Fruit fly (Drosophila melanogaster) whole organism, embryonic: Measurements from ENCODE around the gene TfAP-2.

ENCODE experiments used
- Asciz ChIP-seq: fragments of 200-800 bp; sonication (Bioruptor generic); optimal IDR thresholded peaks from 2 replicates; lab custom pipeline; 2017; ENCODE audit warnings: missing biosample characterization, mild to moderate bottlenecking, missing genetic modification characterization, missing genetic modification reagents
- BtbVII ChIP-seq: fragments of 200-800 bp; sonication (Bioruptor generic); optimal IDR thresholded peaks from 3 replicates; lab custom pipeline; 2017; ENCODE audit warnings: missing biosample characterization, mild to moderate bottlenecking, missing genetic modification characterization
- CG10267 ChIP-seq: fragments of 200-800 bp; sonication (Bioruptor generic); optimal IDR thresholded peaks from 2 replicates; lab custom pipeline; 2018; ENCODE audit warnings: missing biosample characterization, mild to moderate bottlenecking, missing genetic modification characterization, moderate library complexity
- CG10565 ChIP-seq: fragments of 200-800 bp; sonication (Bioruptor generic); optimal IDR thresholded peaks from 3 replicates; lab custom pipeline; 2016; ENCODE audit warnings: missing biosample characterization, mild to moderate bottlenecking, missing genetic modification characterization
- CG12104 ChIP-seq: fragments of 200-800 bp; sonication (Bioruptor generic); optimal IDR thresholded peaks from 3 replicates; lab custom pipeline; 2016; ENCODE audit warnings: missing biosample characterization, missing genetic modification characterization
- CG13775 ChIP-seq: fragments of 200-800 bp; sonication (Bioruptor generic); optimal IDR thresholded peaks from 3 replicates; lab custom pipeline; 2017; ENCODE audit warnings: missing biosample characterization, mild to moderate bottlenecking, missing genetic modification characterization
- CG14667 ChIP-seq: fragments of 200-800 bp; sonication (Bioruptor generic); IDR thresholded peaks from 2 replicates; pipeline ENCODE4 v1.3.6; 2022; ENCODE audit warnings: missing biosample characterization, missing genetic modification characterization
- CG17385 ChIP-seq: fragments of 200-800 bp; sonication (Bioruptor generic); optimal IDR thresholded peaks from 3 replicates; lab custom pipeline; 2018; ENCODE audit warnings: missing biosample characterization, mild to moderate bottlenecking, missing genetic modification characterization
- CG31224 ChIP-seq: fragments of 200-800 bp; sonication (Bioruptor generic); IDR thresholded peaks from 2 replicates; pipeline ENCODE4 v1.3.6; 2022; ENCODE audit warnings: missing biosample characterization, missing genetic modification characterization
- CG32767 ChIP-seq: fragments of 200-800 bp; sonication (Bioruptor generic); IDR thresholded peaks from 2 replicates; pipeline ENCODE4 v1.3.6; 2022; ENCODE audit warnings: missing biosample characterization, missing genetic modification characterization
- CG33213 ChIP-seq: fragments of 200-800 bp; sonication (Bioruptor generic); optimal IDR thresholded peaks from 3 replicates; lab custom pipeline; 2016; ENCODE audit warnings: missing biosample characterization, missing genetic modification characterization
- CG4424 ChIP-seq: fragments of 200-800 bp; sonication (Bioruptor generic); optimal IDR thresholded peaks from 3 replicates; lab custom pipeline; 2016; ENCODE audit warnings: missing biosample characterization, missing genetic modification characterization
- CG4707 ChIP-seq: fragments of 200-800 bp; sonication (Bioruptor generic); optimal IDR thresholded peaks from 2 replicates; lab custom pipeline; 2018; ENCODE audit warnings: missing biosample characterization, mild to moderate bottlenecking, missing genetic modification characterization, moderate library complexity
- CG4730 ChIP-seq: fragments of 200-800 bp; sonication (Bioruptor generic); IDR thresholded peaks from 2 replicates; pipeline ENCODE4 v1.3.6; 2022; ENCODE audit warnings: missing biosample characterization, missing genetic modification characterization
- CG5245 ChIP-seq: fragments of 200-800 bp; sonication (Bioruptor generic); optimal IDR thresholded peaks from 3 replicates; lab custom pipeline; 2016; ENCODE audit warnings: missing biosample characterization, missing genetic modification characterization
- CG7928 ChIP-seq: fragments of 200-800 bp; sonication (Bioruptor generic); optimal IDR thresholded peaks from 2 replicates; lab custom pipeline; 2017; ENCODE audit warnings: missing biosample characterization, mild to moderate bottlenecking, missing genetic modification characterization
- CG8944 ChIP-seq: fragments of 200-800 bp; sonication (Bioruptor generic); optimal IDR thresholded peaks from 3 replicates; lab custom pipeline; 2016; ENCODE audit warnings: missing biosample characterization, missing genetic modification characterization
- CG9609 ChIP-seq: fragments of 200-800 bp; sonication (Bioruptor generic); optimal IDR thresholded peaks from 3 replicates; lab custom pipeline; 2016; ENCODE audit warnings: missing biosample characterization, missing genetic modification characterization
- D19A ChIP-seq: fragments of 200-800 bp; optimal IDR thresholded peaks from 3 replicates; lab custom pipeline; 2019; ENCODE audit warnings: missing biosample characterization, mild to moderate bottlenecking, missing genetic modification characterization, moderate library complexity
- Deaf1 ChIP-seq: fragments of 200-800 bp; optimal IDR thresholded peaks from 3 replicates; lab custom pipeline; 2019; ENCODE audit warnings: missing biosample characterization, mild to moderate bottlenecking, missing genetic modification characterization, moderate library complexity
- HLHmδ ChIP-seq: fragments of 200-800 bp; sonication (Bioruptor generic); optimal IDR thresholded peaks from 2 replicates; lab custom pipeline; 2018; ENCODE audit warnings: missing biosample characterization, mild to moderate bottlenecking, missing genetic modification characterization, moderate library complexity
- Hmr ChIP-seq: fragments of 200-800 bp; sonication (Bioruptor generic); optimal IDR thresholded peaks from 3 replicates; lab custom pipeline; 2017; ENCODE audit warnings: mild to moderate bottlenecking, missing biosample characterization, missing genetic modification reagents, missing genetic modification characterization
- Meics ChIP-seq: fragments of 200-800 bp; sonication (Bioruptor generic); optimal IDR thresholded peaks from 2 replicates; lab custom pipeline; 2017; ENCODE audit warnings: missing biosample characterization, mild to moderate bottlenecking, missing genetic modification characterization
- NK7.1 ChIP-seq: fragments of 200-800 bp; sonication (Bioruptor generic); optimal IDR thresholded peaks from 3 replicates; lab custom pipeline; 2016; ENCODE audit warnings: missing biosample characterization, missing genetic modification characterization
- Nf-YB ChIP-seq: fragments of 200-800 bp; sonication (Bioruptor generic); optimal IDR thresholded peaks from 3 replicates; lab custom pipeline; 2019; ENCODE audit warnings: missing biosample characterization, mild to moderate bottlenecking, missing genetic modification characterization, moderate library complexity
- Oaz ChIP-seq: fragments of 200-800 bp; sonication (Bioruptor generic); IDR thresholded peaks from 2 replicates; pipeline ENCODE4 v1.3.6; 2022; ENCODE audit warnings: missing biosample characterization, missing genetic modification characterization
- Rfx ChIP-seq: fragments of 200-800 bp; sonication (Bioruptor generic); IDR thresholded peaks from 2 replicates; pipeline ENCODE4 v1.3.6; 2022; ENCODE audit warnings: missing biosample characterization, missing genetic modification characterization
- Stat92E ChIP-seq, 3 experiments: fragments of >200 bp in 2 of 3; fragments of 200-800 bp in 1 of 3; sonication (Bioruptor generic) in 1 of 3; optimal IDR thresholded peaks; 2 replicates each; lab custom pipeline; 2017 to 2019; ENCODE audit warnings: missing biosample characterization in 3 of 3, missing genetic modification characterization in 3 of 3, mild to moderate bottlenecking in 1 of 3, moderate library complexity in 1 of 3
- bab2 ChIP-seq: fragments of 200-800 bp; sonication (Bioruptor generic); optimal IDR thresholded peaks from 2 replicates; lab custom pipeline; 2016; ENCODE audit warnings: missing biosample characterization, missing genetic modification characterization
- chif ChIP-seq, 2 experiments: fragments of 200-800 bp; sonication (Bioruptor generic); optimal IDR thresholded peaks; 3 replicates each; lab custom pipeline; 2016; ENCODE audit warnings: missing biosample characterization in 2 of 2, missing genetic modification characterization in 2 of 2
- dm ChIP-seq: fragments of 200-800 bp; sonication (Bioruptor generic); optimal IDR thresholded peaks from 3 replicates; lab custom pipeline; 2016; ENCODE audit warnings: missing biosample characterization, missing genetic modification characterization
- dpn ChIP-seq, 2 experiments: fragments of 200-800 bp; sonication (Bioruptor generic); optimal IDR thresholded peaks; 3 replicates each; lab custom pipeline; 2016; ENCODE audit warnings: missing biosample characterization in 2 of 2, missing genetic modification characterization in 2 of 2
- fd96Cb ChIP-seq: fragments of 200-800 bp; sonication (Bioruptor generic); optimal IDR thresholded peaks from 2 replicates; lab custom pipeline; 2018; ENCODE audit warnings: missing biosample characterization, mild to moderate bottlenecking, missing genetic modification characterization, moderate library complexity
- klu ChIP-seq: fragments of 200-800 bp; sonication (Bioruptor generic); IDR thresholded peaks from 2 replicates; pipeline ENCODE4 v1.3.6; 2022; ENCODE audit warnings: missing biosample characterization, missing genetic modification characterization
- lov ChIP-seq, 2 experiments: fragments of 200-800 bp in 1 of 2; fragments of >200 bp in 1 of 2; sonication (Bioruptor generic) in 1 of 2; IDR thresholded peaks in 1 of 2; optimal IDR thresholded peaks in 1 of 2; 2 replicates in 1 of 2; 3 replicates in 1 of 2; pipeline versions ENCODE4 v1.3.6 to Lab custom; 2017 to 2022; ENCODE audit warnings: missing biosample characterization in 1 of 2, missing genetic modification characterization in 1 of 2
- nerfin-1 ChIP-seq: fragments of 200-800 bp; sonication (Bioruptor generic); optimal IDR thresholded peaks from 3 replicates; lab custom pipeline; 2019; ENCODE audit warnings: missing biosample characterization, mild to moderate bottlenecking, missing genetic modification characterization, moderate library complexity
- nmo ChIP-seq: fragments of 200-800 bp; sonication (Bioruptor generic); optimal IDR thresholded peaks from 2 replicates; lab custom pipeline; 2018; ENCODE audit warnings: missing biosample characterization, mild to moderate bottlenecking, missing genetic modification characterization, moderate library complexity
- nom ChIP-seq: fragments of 200-800 bp; sonication (Bioruptor generic); optimal IDR thresholded peaks from 2 replicates; lab custom pipeline; 2017; ENCODE audit warnings: missing biosample characterization, missing genetic modification characterization, mild to moderate bottlenecking, moderate library complexity, missing genetic modification reagents
- oc ChIP-seq: fragments of 200-800 bp; sonication (Bioruptor generic); optimal IDR thresholded peaks from 2 replicates; lab custom pipeline; 2018; ENCODE audit warnings: missing biosample characterization, mild to moderate bottlenecking, missing genetic modification characterization, moderate library complexity
- org-1 ChIP-seq: fragments of 200-800 bp; sonication (Bioruptor generic); optimal IDR thresholded peaks from 2 replicates; lab custom pipeline; 2017; ENCODE audit warnings: missing biosample characterization, missing genetic modification characterization
- pho ChIP-seq: fragments of 200-800 bp; sonication (Bioruptor generic); optimal IDR thresholded peaks from 2 replicates; lab custom pipeline; 2016; ENCODE audit warnings: missing biosample characterization, missing genetic modification characterization
- rib ChIP-seq: fragments of 200-800 bp; sonication (Bioruptor generic); IDR thresholded peaks from 2 replicates; pipeline ENCODE4 v1.3.6; 2022; ENCODE audit warnings: missing biosample characterization, missing genetic modification characterization
- sc ChIP-seq, 3 experiments: fragments of >200 bp in 2 of 3; fragments of 200-800 bp in 1 of 3; sonication (Bioruptor generic) in 1 of 3; optimal IDR thresholded peaks; 2 replicates in 2 of 3; 3 replicates in 1 of 3; lab custom pipeline; 2017; ENCODE audit warnings: mild to moderate bottlenecking in 1 of 3, missing biosample characterization in 1 of 3, missing genetic modification characterization in 1 of 3, missing genetic modification reagents in 1 of 3
- sisA ChIP-seq: fragments of 200-800 bp; sonication (Bioruptor generic); IDR thresholded peaks from 2 replicates; pipeline ENCODE4 v1.3.6; 2022; ENCODE audit warnings: missing biosample characterization, missing genetic modification characterization
- slou ChIP-seq: fragments of 200-800 bp; sonication (Bioruptor generic); optimal IDR thresholded peaks from 3 replicates; lab custom pipeline; 2016; ENCODE audit warnings: missing biosample characterization, missing genetic modification characterization
- sna ChIP-seq: fragments of 200-800 bp; sonication (Bioruptor generic); IDR thresholded peaks from 2 replicates; pipeline ENCODE4 v1.3.6; 2022; ENCODE audit warnings: missing biosample characterization, missing genetic modification characterization; ENCODE audit not compliant: partially characterized antibody
- ttk ChIP-seq: fragments of 200-800 bp; sonication (Bioruptor generic); IDR thresholded peaks from 2 replicates; pipeline ENCODE4 v2.1.2; 2022; ENCODE audit warnings: missing biosample characterization, missing genetic modification characterization
- vvl ChIP-seq: fragments of 200-800 bp; sonication (Bioruptor generic); IDR thresholded peaks from 2 replicates; pipeline ENCODE4 v1.3.6; 2022; ENCODE audit warnings: missing biosample characterization, missing genetic modification characterization
- zen ChIP-seq: fragments of 200-800 bp; sonication (Bioruptor generic); optimal IDR thresholded peaks from 3 replicates; lab custom pipeline; 2018; ENCODE audit warnings: missing biosample characterization, mild to moderate bottlenecking, missing genetic modification characterization, moderate library complexity

Gene TfAP-2

DNA sequence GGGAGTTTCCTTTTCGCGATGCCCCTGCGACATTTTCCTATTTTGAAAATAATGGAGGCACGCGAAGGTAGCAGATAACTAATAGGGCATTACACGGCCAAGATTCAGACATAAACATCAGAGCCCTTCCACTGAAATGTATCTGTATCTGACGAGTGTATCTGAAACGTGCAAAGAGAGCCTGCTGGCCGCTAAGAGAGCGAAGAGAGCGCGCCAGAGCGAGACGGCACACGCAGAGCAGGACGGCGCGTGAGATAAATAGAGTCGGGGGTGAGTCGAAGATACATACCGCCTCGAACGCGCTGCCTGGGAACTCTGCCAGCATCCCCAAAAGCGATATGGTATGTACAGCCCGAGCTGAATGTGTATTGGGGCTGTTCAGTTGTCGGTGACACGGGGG, 1.9 kb upstream of the TfAP-2 start (continued):
- TF ChIP-seq vvl (GFP tag; lab: Robert Waterston, UW): peak; percentile 68
- peak in 1 of 3 experiments; percentile 40 for TF ChIP-seq Stat92E (GFP tag; optimal IDR thresholded peaks at IDR 0.05; lab: Kevin White, UChicago)
- peak; percentile 94 for TF ChIP-seq Nf-YB
- no peak for TF ChIP-seq pho (GFP tag; lab: Kevin White, UChicago)
- peak; percentile 69; the same call in 1 of the 2 replicates for TF ChIP-seq ttk (GFP tag; lab: Robert Waterston, UW)
- TF ChIP-seq CG31224 (GFP tag; lab: Robert Waterston, UW): no peak
- TF ChIP-seq Oaz: no peak
- no peak for TF ChIP-seq lov (optimal IDR thresholded peaks at IDR 0.05; lab: Kevin White, UChicago)
- TF ChIP-seq lov (GFP tag; IDR thresholded peaks at IDR 0.05; lab: Robert Waterston, UW): 0 out of 3 replicates have a peak, but pooled peaks have one; percentile 21
- peak; percentile 20 for TF ChIP-seq CG4707 (GFP tag; lab: Kevin White, UChicago)
- TF ChIP-seq nom (GFP tag; lab: Kevin White, UChicago): peak; percentile 35
- TF ChIP-seq CG8944 (GFP tag; lab: Kevin White, UChicago): no peak
- no peak for TF ChIP-seq CG10565 (GFP tag; lab: Kevin White, UChicago)
- no peak for TF ChIP-seq CG9609 (GFP tag; lab: Kevin White, UChicago)
- peak; percentile 63 for TF ChIP-seq HLHmδ (GFP tag; lab: Kevin White, UChicago)
- TF ChIP-seq sna (GFP tag; lab: Robert Waterston, UW): peak; percentile 66; the same call in 1 of the 2 replicates
- TF ChIP-seq CG17385 (GFP tag; lab: Kevin White, UChicago): no peak
- peak; percentile 13 for TF ChIP-seq Hmr
- no peak for TF ChIP-seq CG33213 (GFP tag; lab: Kevin White, UChicago)

DNA sequence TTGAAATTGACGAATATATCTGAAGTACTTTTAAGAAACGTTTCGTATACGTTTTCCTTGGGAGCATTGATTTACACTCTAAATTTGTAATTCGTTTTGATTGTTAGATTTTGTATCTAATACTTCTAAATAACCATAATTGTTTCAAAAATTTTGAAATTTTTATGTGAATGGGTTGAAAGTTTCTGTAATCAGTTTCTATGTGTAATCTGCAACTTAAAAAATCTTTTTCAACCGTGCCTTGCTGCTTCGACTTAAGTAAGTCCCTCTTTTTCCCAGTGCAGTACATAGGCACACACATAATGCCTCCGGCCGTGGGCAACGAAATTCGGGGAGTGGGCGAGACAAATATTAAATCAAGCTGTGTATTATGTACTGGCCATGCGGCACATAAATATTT, 1.2 kb upstream of the TfAP-2 start:
- TF ChIP-seq sisA (GFP tag; lab: Robert Waterston, UW): peak; percentile 15; the same call in 1 of the 2 replicates
- no peak for TF ChIP-seq CG5245
- TF ChIP-seq rib (GFP tag; lab: Robert Waterston, UW): no peak
- TF ChIP-seq CG4424: peak; percentile 15
- peak in 1 of 2 experiments; percentile 14 for TF ChIP-seq chif (GFP tag; optimal IDR thresholded peaks at IDR 0.05; lab: Kevin White, UChicago)
- no peak for TF ChIP-seq NK7.1 (GFP tag; lab: Kevin White, UChicago)
- TF ChIP-seq CG4730: no peak
- no peak for TF ChIP-seq D19A
- no peak for TF ChIP-seq klu (GFP tag; lab: Robert Waterston, UW)
- TF ChIP-seq nerfin-1 (tag; lab: Kevin White, UChicago): no peak
- no peak for TF ChIP-seq zen (tag; lab: Kevin White, UChicago)
- TF ChIP-seq CG7928: no peak
- no peak for TF ChIP-seq Asciz
- 0 out of 2 replicates have a peak, but pooled peaks have one; percentile 12 for TF ChIP-seq CG14667
- peak; percentile 25 for TF ChIP-seq CG33213 (GFP tag; lab: Kevin White, UChicago)
- TF ChIP-seq nmo (GFP tag; lab: Kevin White, UChicago): peak; percentile 5
- no peak for TF ChIP-seq Meics (GFP tag; lab: Kevin White, UChicago)
- TF ChIP-seq fd96Cb (tag; lab: Kevin White, UChicago): peak; percentile 23
- TF ChIP-seq slou (GFP tag; lab: Kevin White, UChicago): no peak
- peak; percentile 10 for TF ChIP-seq CG13775 (GFP tag; lab: Kevin White, UChicago)
- TF ChIP-seq sc (optimal IDR thresholded peaks at IDR 0.05; lab: Kevin White, UChicago): no peak
- no peak for TF ChIP-seq sc (GFP tag; optimal IDR thresholded peaks at IDR 0.05; lab: Kevin White, UChicago)
- TF ChIP-seq oc: no peak
- no peak for TF ChIP-seq dpn (GFP tag; optimal IDR thresholded peaks at IDR 0.05; lab: Kevin White, UChicago)
- no peak for TF ChIP-seq org-1 (GFP tag; lab: Kevin White, UChicago)
- TF ChIP-seq bab2 (GFP tag; lab: Kevin White, UChicago): no peak
- peak; percentile 23 for TF ChIP-seq CG10267 (tag; lab: Kevin White, UChicago)
- no peak for TF ChIP-seq dm
- no peak for TF ChIP-seq Deaf1 (tag; lab: Kevin White, UChicago)
- no peak for TF ChIP-seq Rfx (GFP tag; lab: Robert Waterston, UW)
- TF ChIP-seq CG32767 (GFP tag; lab: Robert Waterston, UW): 0 out of 2 replicates have a peak, but pooled peaks have one; percentile 17
- TF ChIP-seq BtbVII: no peak
- TF ChIP-seq CG12104: no peak
